Fruit fly (Drosophila melanogaster) whole organism, wandering third instar larva: ENCODE results near the gene CG14866.

Source experiments
- Abd-B ChIP-seq: fragments of >200 bp; optimal IDR thresholded peaks from 2 replicates; lab custom pipeline; 2017; ENCODE audit warnings: missing biosample characterization, missing genetic modification characterization
- CG32264 ChIP-seq: fragments of 200-800 bp; sonication (Bioruptor generic); optimal IDR thresholded peaks from 2 replicates; lab custom pipeline; 2016; ENCODE audit warnings: missing biosample characterization, missing genetic modification characterization
- CG9705 ChIP-seq: fragments of 200-800 bp; sonication (Bioruptor generic); optimal IDR thresholded peaks from 2 replicates; lab custom pipeline; 2018; ENCODE audit warnings: missing biosample characterization, mild to moderate bottlenecking, missing genetic modification characterization
- CrebA ChIP-seq: fragments of 200-800 bp; sonication (Bioruptor generic); optimal IDR thresholded peaks from 2 replicates; lab custom pipeline; 2016; ENCODE audit warnings: missing biosample characterization, mild to moderate bottlenecking, missing genetic modification characterization, borderline replicate concordance
- Dfd ChIP-seq: fragments of >200 bp; optimal IDR thresholded peaks from 2 replicates; lab custom pipeline; 2017; ENCODE audit warnings: missing biosample characterization, missing genetic modification characterization
- Hr78 ChIP-seq: fragments of >200 bp; optimal IDR thresholded peaks from 2 replicates; lab custom pipeline; 2017; ENCODE audit warnings: missing biosample characterization, missing genetic modification characterization
- OdsH ChIP-seq: fragments of 200-800 bp; sonication (Bioruptor generic); optimal IDR thresholded peaks from 2 replicates; lab custom pipeline; 2016; ENCODE audit warnings: missing biosample characterization, mild to moderate bottlenecking, missing genetic modification characterization
- Sp1 ChIP-seq: fragments of 200-800 bp; sonication (Bioruptor generic); optimal IDR thresholded peaks from 3 replicates; lab custom pipeline; 2019; ENCODE audit warnings: missing biosample characterization, mild to moderate bottlenecking, missing genetic modification characterization, moderate library complexity
- h ChIP-seq: fragments of 200-800 bp; sonication (Bioruptor generic); optimal IDR thresholded peaks from 3 replicates; lab custom pipeline; 2016; ENCODE audit warnings: missing biosample characterization, mild to moderate bottlenecking, missing genetic modification characterization
- pan ChIP-seq: fragments of >200 bp; optimal IDR thresholded peaks from 2 replicates; lab custom pipeline; 2017
- psq ChIP-seq: fragments of 200-800 bp; sonication (Bioruptor generic); optimal IDR thresholded peaks from 3 replicates; lab custom pipeline; 2017; ENCODE audit warnings: missing biosample characterization, mild to moderate bottlenecking, missing genetic modification characterization, moderate library complexity
- tai ChIP-seq: sonication (Bioruptor generic); optimal IDR thresholded peaks from 2 replicates; lab custom pipeline; 2016; ENCODE audit warnings: missing biosample characterization, missing genetic modification characterization

- TF ChIP-seq CrebA (GFP tag; lab: Kevin White, UChicago): no peak
- TF ChIP-seq CG9705 (GFP tag; lab: Kevin White, UChicago): no peak
- TF ChIP-seq Abd-B: no peak
- no peak for TF ChIP-seq Dfd (GFP tag; lab: Kevin White, UChicago)
- no peak for TF ChIP-seq h (GFP tag; lab: Kevin White, UChicago)
- no peak for TF ChIP-seq Sp1 (GFP tag; lab: Kevin White, UChicago)
- TF ChIP-seq tai (GFP tag; lab: Kevin White, UChicago): no peak
- TF ChIP-seq OdsH (GFP tag; lab: Kevin White, UChicago): no peak
- no peak for TF ChIP-seq pan
- no peak for TF ChIP-seq psq
- TF ChIP-seq CG32264 (GFP tag; lab: Kevin White, UChicago): no peak
- no peak for TF ChIP-seq Hr78
Measured at dm6 chr3R:15356152-15356551, 39.9 kb downstream of the CG14866 start.
